Fruit fly (Drosophila melanogaster) whole organism, wandering third instar larva: Measurements from ENCODE around the gene aub.

ENCODE experiments used
- CrebA ChIP-seq: fragments of 200-800 bp; sonication (Bioruptor generic); optimal IDR thresholded peaks from 2 replicates; lab custom pipeline; 2016; ENCODE audit warnings: missing biosample characterization, mild to moderate bottlenecking, missing genetic modification characterization, borderline replicate concordance
- Hr83 ChIP-seq: fragments of 200-300 bp; sonication (Bioruptor generic); optimal IDR thresholded peaks from 2 replicates; lab custom pipeline; 2016; ENCODE audit warnings: missing biosample characterization, mild to moderate bottlenecking, missing genetic modification characterization, moderate library complexity; ENCODE audit not compliant: poor library complexity, severe bottlenecking
- Myc ChIP-seq: fragments of >200 bp; optimal IDR thresholded peaks from 2 replicates; lab custom pipeline; 2017
- Sp1 ChIP-seq: fragments of 200-800 bp; sonication (Bioruptor generic); optimal IDR thresholded peaks from 3 replicates; lab custom pipeline; 2019; ENCODE audit warnings: missing biosample characterization, mild to moderate bottlenecking, missing genetic modification characterization, moderate library complexity
- Vsx2 ChIP-seq: fragments of 200-300, 225-300 bp; sonication (Bioruptor generic); optimal IDR thresholded peaks from 2 replicates; lab custom pipeline; 2018; ENCODE audit warnings: missing biosample characterization, missing genetic modification characterization; ENCODE audit not compliant: partially characterized antibody
- dl ChIP-seq, 2 experiments: fragments of 175-275, 200-275 bp in 1 of 2; fragments of 200-275 bp in 1 of 2; sonication (Bioruptor generic); optimal IDR thresholded peaks; lab custom pipeline; 2018; ENCODE audit warnings: mild to moderate bottlenecking in 2 of 2, missing biosample characterization in 2 of 2, missing genetic modification characterization in 2 of 2, moderate library complexity in 2 of 2; ENCODE audit not compliant: partially characterized antibody in 2 of 2, insufficient read depth in 1 of 2
- ey ChIP-seq: fragments of 200-800 bp; sonication (Bioruptor generic); optimal IDR thresholded peaks from 2 replicates; lab custom pipeline; 2016; ENCODE audit warnings: missing biosample characterization, missing genetic modification characterization
- fru ChIP-seq: fragments of 200-800 bp; sonication (Bioruptor generic); optimal IDR thresholded peaks from 3 replicates; lab custom pipeline; 2016; ENCODE audit warnings: missing biosample characterization, mild to moderate bottlenecking, missing genetic modification characterization
- h ChIP-seq: fragments of 200-800 bp; sonication (Bioruptor generic); optimal IDR thresholded peaks from 3 replicates; lab custom pipeline; 2016; ENCODE audit warnings: missing biosample characterization, mild to moderate bottlenecking, missing genetic modification characterization
- jim ChIP-seq: fragments of 175-275, 200-325 bp; sonication (Bioruptor generic); optimal IDR thresholded peaks from 2 replicates; lab custom pipeline; 2016; ENCODE audit warnings: missing biosample characterization, mild to moderate bottlenecking, missing genetic modification characterization
- psq ChIP-seq: fragments of 200-800 bp; sonication (Bioruptor generic); optimal IDR thresholded peaks from 3 replicates; lab custom pipeline; 2017; ENCODE audit warnings: missing biosample characterization, mild to moderate bottlenecking, missing genetic modification characterization, moderate library complexity
- tai ChIP-seq: sonication (Bioruptor generic); optimal IDR thresholded peaks from 2 replicates; lab custom pipeline; 2016; ENCODE audit warnings: missing biosample characterization, missing genetic modification characterization

The aub gene

dm6 chr2L:10963979-10964378 is 37.3 kb downstream of the aub start, which contains the start of gene dpr2:
Gene dpr2 (minus strand): TSS chr2L:10964153.
- no peak for TF ChIP-seq fru (GFP tag; lab: Kevin White, UChicago)
- TF ChIP-seq Vsx2 (GFP tag; lab: Kevin White, UChicago): no peak
- TF ChIP-seq ey (GFP tag; lab: Kevin White, UChicago): no peak
- no peak for TF ChIP-seq jim (GFP tag; lab: Kevin White, UChicago)
- TF ChIP-seq Myc (lab: Kevin White, UChicago): no peak
- TF ChIP-seq tai (GFP tag; lab: Kevin White, UChicago): no peak
- no peak for TF ChIP-seq dl (GFP tag; optimal IDR thresholded peaks at IDR 0.05; lab: Kevin White, UChicago; ENCODE audit: insufficient read depth in 1 of 2, partially characterized antibody in 2 of 2)
- no peak for TF ChIP-seq CrebA (GFP tag; lab: Kevin White, UChicago)
- no peak for TF ChIP-seq h (GFP tag; lab: Kevin White, UChicago)
- no peak for TF ChIP-seq Hr83
- no peak for TF ChIP-seq psq (GFP tag; lab: Kevin White, UChicago)
- no peak for TF ChIP-seq Sp1 (GFP tag; lab: Kevin White, UChicago)
